Worm (Caenorhabditis elegans): Measurements from ENCODE around the gene Y69A2AL.2.

The Y69A2AL.2 gene

ce11 chrIV:2476386-2476785 is 5.7 kb upstream of the Y69A2AL.2 start, which contains the start of gene grd-16:
grd-16 (plus strand) TSS chrIV:2476686.
- TF ChIP-seq nhr-28 (tag; optimal IDR thresholded peaks at IDR 0.05) (no peak), lin-13 (tag; optimal IDR thresholded peaks at IDR 0.05) (no peak), nhr-76 (tag; optimal IDR thresholded peaks at IDR 0.05) (no peak), hlh-1 (tag; optimal IDR thresholded peaks at IDR 0.05) (no peak), flh-1 (GFP tag; optimal IDR thresholded peaks at IDR 0.05) (no peak), sem-2 (GFP tag; optimal IDR thresholded peaks at IDR 0.05) (no peak), mab-5 (tag; optimal IDR thresholded peaks at IDR 0.05) (no peak), blmp-1 (tag; optimal IDR thresholded peaks at IDR 0.05) (no peak), nhr-237 (tag; optimal IDR thresholded peaks at IDR 0.05) (no peak), ces-1 (GFP tag; optimal IDR thresholded peaks at IDR 0.05) (no peak), ceh-39 (tag; optimal IDR thresholded peaks at IDR 0.05) (no peak), tbx-8 (GFP tag; optimal IDR thresholded peaks at IDR 0.05) (no peak), ceh-83 (GFP tag; optimal IDR thresholded peaks at IDR 0.05) (no peak), nhr-12 (tag; optimal IDR thresholded peaks at IDR 0.05) (no peak)

- TF ChIP-seq sem-2 (GFP tag; optimal IDR thresholded peaks at IDR 0.05): no peak
Measured at ce11 chrIV:2488520-2488919, 6.5 kb downstream of the Y69A2AL.2 start, which contains the start of gene Y69A2AR.19. Y69A2AR.19 (plus strand) TSS chrIV:2488820.

- TF ChIP-seq ztf-11 (tag; optimal IDR thresholded peaks at IDR 0.05): no peak
- TF ChIP-seq lsy-2 (tag; optimal IDR thresholded peaks at IDR 0.05): peak; percentile 97
- no peak for TF ChIP-seq M03D4.4 (tag; optimal IDR thresholded peaks at IDR 0.05)
- peak; percentile 34 for TF ChIP-seq pha-4 (tag; optimal IDR thresholded peaks at IDR 0.05)
- TF ChIP-seq zip-8 (tag; optimal IDR thresholded peaks at IDR 0.05): no peak
- no peak for TF ChIP-seq sptf-1 (tag; optimal IDR thresholded peaks at IDR 0.05)
- peak; percentile 18 for TF ChIP-seq lin-13 (tag; optimal IDR thresholded peaks at IDR 0.05)
- no peak for TF ChIP-seq cnd-1 (tag; optimal IDR thresholded peaks at IDR 0.05)
- TF ChIP-seq bed-3 (GFP tag; optimal IDR thresholded peaks at IDR 0.05): no peak
- no peak for TF ChIP-seq ceh-83 (GFP tag; optimal IDR thresholded peaks at IDR 0.05)
- no peak for TF ChIP-seq unc-62 (GFP tag; optimal IDR thresholded peaks at IDR 0.05)
- no peak for TF ChIP-seq drap-1 (GFP tag; optimal IDR thresholded peaks at IDR 0.05)
- TF ChIP-seq nhr-76 (tag; optimal IDR thresholded peaks at IDR 0.05): no peak
- TF ChIP-seq flh-1 (GFP tag; optimal IDR thresholded peaks at IDR 0.05): no peak
- no peak for TF ChIP-seq elt-1 (tag; optimal IDR thresholded peaks at IDR 0.05; ENCODE audit: borderline replicate concordance, insufficient read depth)
- TF ChIP-seq mls-2 (tag; optimal IDR thresholded peaks at IDR 0.05): no peak
- TF ChIP-seq hlh-1 (tag; optimal IDR thresholded peaks at IDR 0.05): peak; percentile 23
Measured at ce11 chrIV:2495118-2495785, 13.2 kb downstream of the Y69A2AL.2 start, which contains the start of the genes ccdc-12 and Y69A2AR.18. ccdc-12 (minus strand) TSS chrIV:2495174. Y69A2AR.18 (plus strand) TSS chrIV:2495735.

- TF ChIP-seq lin-32 (GFP tag; optimal IDR thresholded peaks at IDR 0.05) (no peak), ceh-83 (GFP tag; optimal IDR thresholded peaks at IDR 0.05) (no peak), mep-1 (tag; optimal IDR thresholded peaks at IDR 0.05) (no peak), lin-13 (tag; optimal IDR thresholded peaks at IDR 0.05) (no peak), lsy-2 (tag; optimal IDR thresholded peaks at IDR 0.05) (no peak), elt-1 (tag; optimal IDR thresholded peaks at IDR 0.05; ENCODE audit: borderline replicate concordance, insufficient read depth) (no peak), pha-4 (tag; optimal IDR thresholded peaks at IDR 0.05) (no peak), M03D4.4 (tag; optimal IDR thresholded peaks at IDR 0.05) (no peak), mab-5 (tag; optimal IDR thresholded peaks at IDR 0.05) (no peak), ceh-43 (GFP tag; optimal IDR thresholded peaks at IDR 0.05) (no peak), bed-3 (GFP tag; optimal IDR thresholded peaks at IDR 0.05) (no peak), tbx-8 (GFP tag; optimal IDR thresholded peaks at IDR 0.05) (no peak), nhr-2 (tag; optimal IDR thresholded peaks at IDR 0.05) (no peak), snpc-4 (tag; optimal IDR thresholded peaks at IDR 0.05) (no peak), elt-3 (tag; optimal IDR thresholded peaks at IDR 0.05) (no peak), sptf-1 (tag; optimal IDR thresholded peaks at IDR 0.05) (no peak), zip-8 (tag; optimal IDR thresholded peaks at IDR 0.05) (no peak), unc-62 (GFP tag; optimal IDR thresholded peaks at IDR 0.05) (no peak), flh-1 (GFP tag; optimal IDR thresholded peaks at IDR 0.05) (no peak)
Measured at ce11 chrIV:2496084-2496483, 14.0 kb downstream of the Y69A2AL.2 start.

All from whole organism, mixed stage, embryonic.